Fruit fly (Drosophila melanogaster) whole organism, adult: ENCODE data around the gene CG43137.

ENCODE experiments used
- CG1620 ChIP-seq: fragments of 200-800 bp; sonication (Bioruptor generic); optimal IDR thresholded peaks from 2 replicates; lab custom pipeline; 2016; ENCODE audit warnings: missing biosample characterization, missing genetic modification characterization
- CG7045 ChIP-seq: fragments of 200-800 bp; sonication (Bioruptor generic); optimal IDR thresholded peaks from 2 replicates; lab custom pipeline; 2017; ENCODE audit warnings: missing biosample characterization, mild to moderate bottlenecking, missing genetic modification characterization
- bab1 ChIP-seq: fragments of 200-800 bp; sonication (Bioruptor generic); optimal IDR thresholded peaks from 3 replicates; lab custom pipeline; 2019; ENCODE audit warnings: missing biosample characterization, mild to moderate bottlenecking, missing genetic modification characterization, moderate library complexity
- kay ChIP-seq: fragments of 200-800 bp; sonication (Bioruptor generic); peaks from one replicate; lab custom pipeline; 2016; ENCODE audit warnings: missing biosample characterization, missing genetic modification characterization, borderline replicate concordance
- ovo ChIP-seq: fragments of 200-800 bp; sonication (Bioruptor generic); optimal IDR thresholded peaks from 2 replicates; lab custom pipeline; 2016; ENCODE audit warnings: missing biosample characterization, missing genetic modification characterization
- pad ChIP-seq: fragments of 200-800 bp; sonication (Bioruptor generic); optimal IDR thresholded peaks from 3 replicates; lab custom pipeline; 2017; ENCODE audit warnings: missing biosample characterization, missing genetic modification characterization, mild to moderate bottlenecking, moderate library complexity, missing genetic modification reagents

dm6 chrX:5902701-5903100 lies 37.8 kb upstream of the CG43137 start:
- TF ChIP-seq pad (GFP tag; lab: Kevin White, UChicago) (no peak), CG1620 (GFP tag; lab: Kevin White, UChicago) (no peak), bab1 (GFP tag; lab: Kevin White, UChicago) (no peak), ovo (GFP tag; lab: Kevin White, UChicago) (no peak), CG7045 (no peak), kay (GFP tag; lab: Kevin White, UChicago) (no peak)
